Fruit fly (Drosophila melanogaster): ENCODE measurements around the gene CG14052.

dm6 chrX:2258602-2259233, 35.2 kb downstream of the CG14052 start:
- TF ChIP-seq toe (GFP tag; optimal IDR thresholded peaks at IDR 0.05) (no peak), cnc (optimal IDR thresholded peaks at IDR 0.05) (no peak), Crg-1 (GFP tag; optimal IDR thresholded peaks at IDR 0.05) (no peak), kay (GFP tag; ENCODE audit: borderline replicate concordance) (no peak), CG1620 (GFP tag; optimal IDR thresholded peaks at IDR 0.05) (no peak)

Measured in whole organism, adult.